Worm (Caenorhabditis elegans) whole organism, young adult: ENCODE results near the gene F07G6.2.
"Not testable (repeated sequence)": the region's sequence is repeated elsewhere in the genome, so short reads cannot be mapped to it uniquely, and the experiment has no call there.

Source experiments
- C17E4.6 ChIP-seq: fragments of 200-800 bp; sonication (Bioruptor generic); IDR thresholded peaks from 2 replicates; pipeline ENCODE4 v1.3.6; 2022; ENCODE audit warnings: missing genetic modification reagents, missing genetic modification characterization, missing compliant biosample characterization
- F39B2.1 ChIP-seq: fragments of 200-800 bp; sonication (Bioruptor generic); IDR thresholded peaks from 2 replicates; pipeline ENCODE4 v1.3.6; 2022; ENCODE audit warnings: missing genetic modification reagents, missing genetic modification characterization, missing compliant biosample characterization
- Y67H2A.10 ChIP-seq: fragments of 200-800 bp; sonication (Bioruptor generic); conservative IDR thresholded peaks from 2 replicates; pipeline ENCODE4 v1.3.6; 2022; ENCODE audit warnings: missing genetic modification reagents, missing genetic modification characterization, missing compliant biosample characterization
- atf-7 ChIP-seq: sonication (generic microtip); optimal IDR thresholded peaks from 2 replicates; lab custom pipeline; 2017; ENCODE audit warnings: mild to moderate bottlenecking, missing genetic modification characterization, missing compliant biosample characterization
- attf-3 ChIP-seq: fragments of 200-800 bp; sonication (Bioruptor generic); conservative IDR thresholded peaks from 2 replicates; pipeline ENCODE4 v1.3.6; 2022; ENCODE audit warnings: missing genetic modification reagents, missing genetic modification characterization, missing compliant biosample characterization
- efl-1 ChIP-seq: fragments of 150-350 bp; optimal IDR thresholded peaks from 2 replicates; lab custom pipeline; 2014; ENCODE audit warnings: missing biosample characterization, missing genetic modification reagents, missing genetic modification characterization
- nhr-179 ChIP-seq: sonication (generic microtip); optimal IDR thresholded peaks from 2 replicates; lab custom pipeline; 2016; ENCODE audit warnings: mild to moderate bottlenecking, missing genetic modification characterization, missing compliant biosample characterization
- snpc-4 ChIP-seq, 5 experiments: fragments of 150-350 bp in 1 of 5; sonication (generic microtip) in 4 of 5; optimal IDR thresholded peaks; 2 replicates each; lab custom pipeline; 2014 to 2018; ENCODE audit warnings: missing genetic modification characterization in 5 of 5, missing biosample characterization in 3 of 5, antibody characterized with exemption in 2 of 5, mild to moderate bottlenecking in 2 of 5, missing compliant biosample characterization in 2 of 5, missing genotype in 2 of 5, moderate library complexity in 2 of 5, missing genetic modification reagents in 1 of 5
- unc-62 ChIP-seq: fragments of 150-350 bp; optimal IDR thresholded peaks from 2 replicates; lab custom pipeline; 2014; ENCODE audit warnings: missing biosample characterization, missing genetic modification reagents, missing genetic modification characterization

ce11 chrX:1748476-1748875 lies 21.3 kb downstream of the F07G6.2 start, which contains the start of gene Y75D11A.6:
- TF ChIP-seq F39B2.1; snpc-4 (GFP tag; optimal IDR thresholded peaks at IDR 0.05; lab: Kevin White, UChicago); snpc-4 (tag; optimal IDR thresholded peaks at IDR 0.05; lab: Kevin White, UChicago); unc-62; atf-7 (tag; lab: Kevin White, UChicago); Y67H2A.10 (GFP tag; lab: Robert Waterston, UW); nhr-179; C17E4.6 (GFP tag; lab: Robert Waterston, UW); efl-1 (GFP tag; lab: Kevin White, UChicago); attf-3 (GFP tag; lab: Robert Waterston, UW): not testable (repeated sequence)
